Fruit fly (Drosophila melanogaster) whole organism, embryonic: ENCODE results near the gene snk.
A peak's percentile ranks its signal among the peaks of the same experiment; 100 is the strongest.

ENCODE experiments used
- Asciz ChIP-seq: fragments of 200-800 bp; sonication (Bioruptor generic); optimal IDR thresholded peaks from 2 replicates; lab custom pipeline; 2017; ENCODE audit warnings: missing biosample characterization, mild to moderate bottlenecking, missing genetic modification characterization, missing genetic modification reagents
- BEAF-32 ChIP-seq: fragments of 200-800 bp; sonication (Bioruptor generic); optimal IDR thresholded peaks from 3 replicates; lab custom pipeline; 2017; ENCODE audit warnings: missing biosample characterization, missing genetic modification characterization, mild to moderate bottlenecking, moderate library complexity, missing genetic modification reagents
- CG10267 ChIP-seq: fragments of 200-800 bp; sonication (Bioruptor generic); optimal IDR thresholded peaks from 2 replicates; lab custom pipeline; 2018; ENCODE audit warnings: missing biosample characterization, mild to moderate bottlenecking, missing genetic modification characterization, moderate library complexity
- CG11560 ChIP-seq: fragments of 200-800 bp; sonication (Bioruptor generic); IDR thresholded peaks from 3 replicates; pipeline ENCODE4 v1.3.6; 2022; ENCODE audit warnings: missing biosample characterization, missing genetic modification characterization
- CG12071 ChIP-seq: fragments of 200-800 bp; sonication (Bioruptor generic); optimal IDR thresholded peaks from 3 replicates; lab custom pipeline; 2018; ENCODE audit warnings: missing biosample characterization, mild to moderate bottlenecking, missing genetic modification characterization
- CG12744 ChIP-seq: fragments of 200-800 bp; sonication (Bioruptor generic); optimal IDR thresholded peaks from 2 replicates; lab custom pipeline; 2016; ENCODE audit warnings: missing biosample characterization, missing genetic modification characterization
- CG14710 ChIP-seq: fragments of 200-800 bp; sonication (Bioruptor generic); optimal IDR thresholded peaks from 3 replicates; lab custom pipeline; 2019; ENCODE audit warnings: missing biosample characterization, mild to moderate bottlenecking, missing genetic modification characterization, moderate library complexity
- CG15601 ChIP-seq: fragments of 200-800 bp; sonication (Bioruptor generic); optimal IDR thresholded peaks from 3 replicates; lab custom pipeline; 2019; ENCODE audit warnings: missing biosample characterization, mild to moderate bottlenecking, missing genetic modification characterization, moderate library complexity
- CG15696 ChIP-seq: fragments of 200-800 bp; sonication (Bioruptor generic); optimal IDR thresholded peaks from 2 replicates; lab custom pipeline; 2019; ENCODE audit warnings: missing biosample characterization, mild to moderate bottlenecking, missing genetic modification characterization, moderate library complexity
- CG2678 ChIP-seq: fragments of 200-800 bp; sonication (Bioruptor generic); optimal IDR thresholded peaks from 3 replicates; lab custom pipeline; 2019; ENCODE audit warnings: missing biosample characterization, mild to moderate bottlenecking, missing genetic modification characterization, moderate library complexity
- CG4617 ChIP-seq: fragments of 200-800 bp; sonication (Bioruptor generic); optimal IDR thresholded peaks from 3 replicates; lab custom pipeline; 2016; ENCODE audit warnings: missing biosample characterization, missing genetic modification characterization, borderline replicate concordance
- CG7786 ChIP-seq: fragments of 200-800 bp; sonication (Bioruptor generic); optimal IDR thresholded peaks from 2 replicates; lab custom pipeline; 2016; ENCODE audit warnings: missing biosample characterization, missing genetic modification characterization
- CG7963 ChIP-seq: fragments of 200-800 bp; sonication (Bioruptor generic); IDR thresholded peaks from 3 replicates; pipeline ENCODE4 v1.3.6; 2022; ENCODE audit warnings: missing biosample characterization, missing genetic modification characterization; ENCODE audit not compliant: partially characterized antibody
- CG8765 ChIP-seq: fragments of 200-800 bp; sonication (Bioruptor generic); IDR thresholded peaks from 2 replicates; pipeline ENCODE4 v1.3.6; 2022; ENCODE audit warnings: missing biosample characterization, missing genetic modification characterization
- CG9609 ChIP-seq: fragments of 200-800 bp; sonication (Bioruptor generic); optimal IDR thresholded peaks from 3 replicates; lab custom pipeline; 2016; ENCODE audit warnings: missing biosample characterization, missing genetic modification characterization
- CG9817 ChIP-seq: fragments of 200-800 bp; sonication (Bioruptor generic); optimal IDR thresholded peaks from 2 replicates; lab custom pipeline; 2018; ENCODE audit warnings: missing biosample characterization, mild to moderate bottlenecking, missing genetic modification characterization, moderate library complexity
- CrebB ChIP-seq: fragments of 200-800 bp; sonication (Bioruptor generic); optimal IDR thresholded peaks from 3 replicates; lab custom pipeline; 2018; ENCODE audit warnings: missing biosample characterization, mild to moderate bottlenecking, missing genetic modification characterization
- Dfd ChIP-seq, 2 experiments: fragments of >200 bp; optimal IDR thresholded peaks; 2 replicates each; lab custom pipeline; 2017; ENCODE audit warnings: missing biosample characterization in 2 of 2, missing genetic modification characterization in 2 of 2
- Dip2 ChIP-seq: fragments of 200-800 bp; sonication (Bioruptor generic); IDR thresholded peaks from 2 replicates; pipeline ENCODE4 v1.3.6; 2022; ENCODE audit warnings: missing biosample characterization, missing genetic modification characterization
- Elba2 ChIP-seq: fragments of 200-800 bp; sonication (Bioruptor generic); optimal IDR thresholded peaks from 3 replicates; lab custom pipeline; 2016; ENCODE audit warnings: missing biosample characterization, missing genetic modification characterization
- Ets97D ChIP-seq: fragments of 200-800 bp; sonication (Bioruptor generic); optimal IDR thresholded peaks from 3 replicates; lab custom pipeline; 2016; ENCODE audit warnings: missing biosample characterization, missing genetic modification characterization
- Fer3 ChIP-seq: fragments of 200-800 bp; sonication (Bioruptor generic); optimal IDR thresholded peaks from 2 replicates; lab custom pipeline; 2018; ENCODE audit warnings: missing biosample characterization, mild to moderate bottlenecking, missing genetic modification characterization, moderate library complexity
- H15 ChIP-seq: fragments of 200-800 bp; sonication (Bioruptor generic); IDR thresholded peaks from 3 replicates; pipeline ENCODE4 v1.3.6; 2022; ENCODE audit warnings: missing biosample characterization, missing genetic modification characterization
- HHEX ChIP-seq: fragments of 200-800 bp; sonication (Bioruptor generic); optimal IDR thresholded peaks from 3 replicates; lab custom pipeline; 2017; ENCODE audit warnings: missing biosample characterization, mild to moderate bottlenecking, missing genetic modification characterization, missing genetic modification reagents
- Hmx ChIP-seq: fragments of 200-800 bp; sonication (Bioruptor generic); optimal IDR thresholded peaks from 2 replicates; lab custom pipeline; 2016; ENCODE audit warnings: missing biosample characterization, missing genetic modification characterization
- Lim3 ChIP-seq: fragments of 200-800 bp; sonication (Bioruptor generic); IDR thresholded peaks from 2 replicates; pipeline ENCODE4 v1.3.6; 2022; ENCODE audit warnings: missing biosample characterization, missing genetic modification characterization
- Mad ChIP-seq: fragments of 200-800 bp; sonication (Bioruptor generic); optimal IDR thresholded peaks from 2 replicates; lab custom pipeline; 2016; ENCODE audit warnings: missing biosample characterization, missing genetic modification characterization
- Med ChIP-seq: fragments of 200-800 bp; sonication (Bioruptor generic); peaks from one replicate; lab custom pipeline; 2016; ENCODE audit warnings: missing biosample characterization, missing genetic modification characterization, mild to moderate bottlenecking, inconsistent platforms, moderate library complexity
- Myb ChIP-seq: fragments of 200-800 bp; sonication (Bioruptor generic); optimal IDR thresholded peaks from 2 replicates; lab custom pipeline; 2016; ENCODE audit warnings: missing biosample characterization, missing genetic modification characterization
- NFAT ChIP-seq: fragments of 200-800 bp; sonication (Bioruptor generic); IDR thresholded peaks from 2 replicates; pipeline ENCODE4 v1.3.6; 2022; ENCODE audit warnings: missing biosample characterization, missing genetic modification characterization
- Opbp ChIP-seq: fragments of 200-800 bp; sonication (Bioruptor generic); IDR thresholded peaks from 3 replicates; pipeline ENCODE4 v1.3.6; 2022; ENCODE audit warnings: missing biosample characterization, missing genetic modification characterization; ENCODE audit not compliant: partially characterized antibody
- Ptx1 ChIP-seq: fragments of 200-800 bp; sonication (Bioruptor generic); IDR thresholded peaks from 2 replicates; pipeline ENCODE4 v1.3.6; 2022; ENCODE audit warnings: missing biosample characterization, missing genetic modification characterization
- Scr ChIP-seq: fragments of 200-800 bp; sonication (Bioruptor generic); IDR thresholded peaks from 2 replicates; pipeline ENCODE4 v1.3.6; 2022; ENCODE audit warnings: missing biosample characterization, missing genetic modification characterization; ENCODE audit not compliant: partially characterized antibody
- ara ChIP-seq: fragments of 200-800 bp; sonication (Bioruptor generic); IDR thresholded peaks from 2 replicates; pipeline ENCODE4 v1.3.6; 2022; ENCODE audit warnings: missing biosample characterization, missing genetic modification characterization
- bbx ChIP-seq: fragments of 200-800 bp; sonication (Bioruptor generic); IDR thresholded peaks from 2 replicates; pipeline ENCODE4 v1.3.6; 2022; ENCODE audit warnings: missing biosample characterization, missing genetic modification characterization; ENCODE audit not compliant: partially characterized antibody
- bsh ChIP-seq, 2 experiments: fragments of 200-800 bp; sonication (Bioruptor generic); optimal IDR thresholded peaks; 2 replicates each; lab custom pipeline; 2017 to 2018; ENCODE audit warnings: mild to moderate bottlenecking in 2 of 2, missing biosample characterization in 2 of 2, missing genetic modification characterization in 2 of 2, moderate library complexity in 1 of 2
- crp ChIP-seq, 2 experiments: fragments of 200-800 bp; sonication (Bioruptor generic); optimal IDR thresholded peaks; 2 replicates in 1 of 2; 3 replicates in 1 of 2; lab custom pipeline; 2017; ENCODE audit warnings: missing biosample characterization in 2 of 2, missing genetic modification characterization in 2 of 2, mild to moderate bottlenecking in 1 of 2, moderate library complexity in 1 of 2
- dpn ChIP-seq, 2 experiments: fragments of 200-800 bp; sonication (Bioruptor generic); optimal IDR thresholded peaks; 3 replicates each; lab custom pipeline; 2016; ENCODE audit warnings: missing biosample characterization in 2 of 2, missing genetic modification characterization in 2 of 2
- fu2 ChIP-seq: fragments of 200-800 bp; sonication (Bioruptor generic); optimal IDR thresholded peaks from 2 replicates; lab custom pipeline; 2016; ENCODE audit warnings: missing biosample characterization, missing genetic modification characterization
- gsb ChIP-seq: fragments of 200-800 bp; sonication (Bioruptor generic); IDR thresholded peaks from 2 replicates; pipeline ENCODE4 v1.3.6; 2022; ENCODE audit warnings: missing biosample characterization, missing genetic modification characterization
- ind ChIP-seq: fragments of 200-800 bp; sonication (Bioruptor generic); optimal IDR thresholded peaks from 3 replicates; lab custom pipeline; 2016; ENCODE audit warnings: missing biosample characterization, missing genetic modification characterization
- nerfin-2 ChIP-seq: fragments of 200-800 bp; sonication (Bioruptor generic); IDR thresholded peaks from 2 replicates; pipeline ENCODE4 v1.3.6; 2022; ENCODE audit warnings: missing biosample characterization, missing genetic modification characterization; ENCODE audit not compliant: partially characterized antibody
- peb ChIP-seq: fragments of 200-800 bp; sonication (Bioruptor generic); IDR thresholded peaks from 2 replicates; pipeline ENCODE4 v1.3.6; 2022; ENCODE audit warnings: missing biosample characterization, missing genetic modification characterization
- pum ChIP-seq: fragments of 200-800 bp; sonication (Bioruptor generic); optimal IDR thresholded peaks from 2 replicates; lab custom pipeline; 2016; ENCODE audit warnings: missing biosample characterization, missing genetic modification characterization
- run ChIP-seq: fragments of 200-800 bp; sonication (Bioruptor generic); optimal IDR thresholded peaks from 3 replicates; lab custom pipeline; 2018; ENCODE audit warnings: missing biosample characterization, mild to moderate bottlenecking, missing genetic modification characterization
- seq ChIP-seq: fragments of 200-800 bp; sonication (Bioruptor generic); IDR thresholded peaks from 2 replicates; pipeline ENCODE4 v1.3.6; 2022; ENCODE audit warnings: missing biosample characterization, missing genetic modification characterization
- tap ChIP-seq: fragments of 200-800 bp; optimal IDR thresholded peaks from 3 replicates; lab custom pipeline; 2019; ENCODE audit warnings: missing biosample characterization, mild to moderate bottlenecking, missing genetic modification characterization, moderate library complexity
- tio ChIP-seq: fragments of 200-800 bp; sonication (Bioruptor generic); optimal IDR thresholded peaks from 2 replicates; lab custom pipeline; 2017; ENCODE audit warnings: missing biosample characterization, missing genetic modification characterization, inconsistent platforms
- zen2 ChIP-seq: fragments of 200-800 bp; sonication (Bioruptor generic); IDR thresholded peaks from 3 replicates; pipeline ENCODE4 v1.3.6; 2022; ENCODE audit warnings: missing biosample characterization, missing genetic modification characterization; ENCODE audit not compliant: partially characterized antibody

Gene snk

DNA sequence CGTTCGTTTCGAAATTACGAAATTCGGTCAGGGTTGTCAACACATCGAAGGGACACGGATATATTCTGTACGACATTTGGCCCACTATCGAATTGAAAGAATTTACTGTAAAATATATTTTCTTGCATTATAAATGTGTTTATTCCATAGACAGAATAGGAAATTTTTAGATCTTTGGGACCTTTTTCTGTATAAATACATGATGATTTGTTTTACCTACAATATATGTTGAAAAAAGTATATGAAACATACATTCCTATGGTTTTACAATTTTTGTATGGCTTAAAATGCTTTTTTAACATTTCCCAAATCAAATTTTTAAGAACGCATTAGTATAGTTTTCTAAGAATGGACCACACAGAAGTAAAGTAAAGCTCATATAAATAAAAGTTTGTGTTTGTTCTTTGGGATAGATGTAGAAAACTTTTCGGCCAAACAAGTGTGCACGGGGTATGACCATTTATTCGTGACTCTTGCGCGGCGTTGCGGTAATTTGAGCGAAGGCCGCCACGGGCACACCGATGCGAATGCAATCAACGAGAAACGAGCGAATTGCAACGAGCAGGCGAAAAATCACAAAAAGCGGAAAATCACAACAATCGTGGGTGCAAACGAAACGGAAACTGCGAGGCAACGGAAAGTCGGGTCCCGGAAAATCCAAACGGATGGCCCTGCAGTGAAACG, 44.9 kb downstream of the snk start, which contains the start of the genes CG17327, CG44194 and CG7518 (continued):
- TF ChIP-seq CG2678 (tag; lab: Kevin White, UChicago) = no peak
- peak; percentile 29; the same call in 1 of the 2 replicates for TF ChIP-seq Ptx1 (GFP tag; lab: Robert Waterston, UW)
- no peak for TF ChIP-seq tap (tag; lab: Kevin White, UChicago)
- peak; percentile 16 for TF ChIP-seq fu2 (GFP tag; lab: Kevin White, UChicago)
- TF ChIP-seq Mad (GFP tag; lab: Kevin White, UChicago) = no peak
- TF ChIP-seq CG9609 (GFP tag; lab: Kevin White, UChicago) = peak; percentile 5
- TF ChIP-seq CG7786 (GFP tag; lab: Kevin White, UChicago) = peak; percentile 26
- TF ChIP-seq Asciz (GFP tag; lab: Kevin White, UChicago) = no peak
- TF ChIP-seq crp (GFP tag; optimal IDR thresholded peaks at IDR 0.05; lab: Kevin White, UChicago) = no peak
- peak; percentile 35 to 39 for TF ChIP-seq dpn (GFP tag; optimal IDR thresholded peaks at IDR 0.05; lab: Kevin White, UChicago)
- TF ChIP-seq CG8765 (GFP tag; lab: Robert Waterston, UW) = no peak
- 0 out of 3 replicates have a peak, but pooled peaks have one; percentile 48 for TF ChIP-seq CG7963 (GFP tag; lab: Robert Waterston, UW)
- TF ChIP-seq Lim3 (GFP tag; lab: Robert Waterston, UW) = no peak
- no peak for TF ChIP-seq tio (GFP tag; lab: Kevin White, UChicago)
- TF ChIP-seq CG15601 (tag; lab: Kevin White, UChicago) = no peak
- TF ChIP-seq HHEX = no peak
- peak; percentile 62 for TF ChIP-seq Ets97D (GFP tag; lab: Kevin White, UChicago)
- TF ChIP-seq Hmx (GFP tag; lab: Kevin White, UChicago) = no peak
- TF ChIP-seq ara (GFP tag; lab: Robert Waterston, UW) = no peak
- TF ChIP-seq Dip2 (GFP tag; lab: Robert Waterston, UW) = no peak
- no peak for TF ChIP-seq Dfd (GFP tag; optimal IDR thresholded peaks at IDR 0.05; lab: Kevin White, UChicago)
- TF ChIP-seq peb (GFP tag; lab: Robert Waterston, UW) = no peak
- no peak for TF ChIP-seq ind (GFP tag; lab: Kevin White, UChicago)
- peak; percentile 27 for TF ChIP-seq pum (GFP tag; lab: Kevin White, UChicago)
- no peak for TF ChIP-seq CG15696
- peak; percentile 80 for TF ChIP-seq CG14710
- TF ChIP-seq gsb (GFP tag; lab: Robert Waterston, UW) = no peak
- TF ChIP-seq Fer3 (tag; lab: Kevin White, UChicago) = no peak
- TF ChIP-seq CG12071 (GFP tag; lab: Kevin White, UChicago) = no peak
- no peak for TF ChIP-seq CG12744 (GFP tag; lab: Kevin White, UChicago)
- no peak for TF ChIP-seq H15 (GFP tag; lab: Robert Waterston, UW)
- TF ChIP-seq run (tag; lab: Kevin White, UChicago) = no peak
- TF ChIP-seq CG10267 (tag; lab: Kevin White, UChicago) = peak; percentile 29
- TF ChIP-seq bbx = peak; percentile 37; the same call in 1 of the 2 replicates
- peak; percentile 57 for TF ChIP-seq NFAT (GFP tag; lab: Robert Waterston, UW)
- TF ChIP-seq CrebB (tag; lab: Kevin White, UChicago) = no peak
- TF ChIP-seq seq (GFP tag; lab: Robert Waterston, UW) = no peak
- no peak for TF ChIP-seq CG11560 (tag; lab: Robert Waterston, UW)

DNA sequence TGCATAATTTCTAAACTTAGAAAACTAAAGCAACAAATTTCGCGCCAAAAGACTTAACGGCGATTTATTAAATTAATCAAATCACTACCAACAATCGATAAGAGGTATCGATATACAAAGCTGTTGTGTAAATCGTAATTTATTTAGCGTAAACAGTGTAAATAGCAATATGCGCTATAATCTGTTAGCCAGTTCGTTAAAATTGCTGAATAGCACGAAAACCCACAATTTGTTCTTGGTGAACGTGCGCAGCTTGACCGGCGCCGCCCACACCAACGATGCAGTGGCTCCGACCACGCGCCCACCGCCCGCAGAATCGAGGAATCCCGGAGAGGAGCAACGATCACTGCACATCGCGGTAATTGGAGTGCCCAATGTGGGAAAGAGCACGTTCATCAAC, 47.0 kb downstream of the snk start, which contains the start of gene CG7488:
CG7488 (plus strand) TSS at position 99 of the 400 bp plus-strand sequence.
- TF ChIP-seq zen2 (GFP tag; lab: Robert Waterston, UW) (peak; percentile 84), Scr (GFP tag; lab: Robert Waterston, UW) (peak; percentile 80), Opbp (GFP tag; lab: Robert Waterston, UW) (peak; percentile 78; the same call in 2 of the 3 replicates), CG4617 (GFP tag; lab: Kevin White, UChicago) (peak; percentile 30), nerfin-2 (GFP tag; lab: Robert Waterston, UW) (peak; percentile 81; the same call in 1 of the 2 replicates), Myb (GFP tag; lab: Kevin White, UChicago) (peak; percentile 13), Elba2 (GFP tag; lab: Kevin White, UChicago) (no peak), Med (peak; percentile 57), CG9817 (tag; lab: Kevin White, UChicago) (no peak), bsh (GFP tag; optimal IDR thresholded peaks at IDR 0.05; lab: Kevin White, UChicago) (no peak), BEAF-32 (peak; percentile 71)
